Worm (Caenorhabditis elegans): ENCODE results near the gene pct-1.

The pct-1 gene

DNA sequence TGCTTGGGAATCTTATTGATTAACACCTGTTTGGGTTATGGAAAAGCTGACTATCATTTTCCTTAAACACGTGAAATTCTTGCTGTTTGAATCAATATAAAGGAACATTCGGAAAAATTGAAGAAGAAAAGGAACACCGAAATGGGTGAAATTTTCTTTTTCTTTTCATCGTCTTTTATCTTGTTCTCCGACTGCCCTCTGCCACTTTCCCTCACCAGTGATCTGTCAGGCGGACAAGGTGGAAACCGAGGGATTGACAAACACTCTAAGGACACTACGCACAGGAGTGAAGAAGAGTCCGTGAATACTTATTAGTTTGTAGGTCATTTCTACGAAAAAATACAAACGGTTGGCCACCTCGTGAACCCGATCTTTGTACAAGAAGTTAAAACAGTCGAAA lies 57.0 kb downstream of the pct-1 start:
- TF ChIP-seq nhr-12 (tag; optimal IDR thresholded peaks at IDR 0.05) (no peak), pha-4 (tag; optimal IDR thresholded peaks at IDR 0.05) (peak; percentile 2)

ce11 chrIV:8234088-8234496 lies 57.8 kb downstream of the pct-1 start:
- TF ChIP-seq pha-4 (tag; optimal IDR thresholded peaks at IDR 0.05) = peak; percentile 55
- no peak for TF ChIP-seq unc-62 (GFP tag; optimal IDR thresholded peaks at IDR 0.05)
- TF ChIP-seq lsy-12 (tag; optimal IDR thresholded peaks at IDR 0.05) = no peak
- no peak for TF ChIP-seq nhr-77 (tag; optimal IDR thresholded peaks at IDR 0.05)
- no peak for TF ChIP-seq ama-1 (optimal IDR thresholded peaks at IDR 0.05)
- TF ChIP-seq pqm-1 (tag; optimal IDR thresholded peaks at IDR 0.05) = peak; percentile 61
- no peak for TF ChIP-seq ceh-82 (tag; optimal IDR thresholded peaks at IDR 0.05)
- TF ChIP-seq tbx-2 (tag; optimal IDR thresholded peaks at IDR 0.05) = no peak
- TF ChIP-seq elt-2 (tag; optimal IDR thresholded peaks at IDR 0.05) = peak; percentile 47
- TF ChIP-seq snpc-4 (tag; optimal IDR thresholded peaks at IDR 0.05) = no peak
- peak; percentile 80 for TF ChIP-seq nhr-43 (tag; optimal IDR thresholded peaks at IDR 0.05; ENCODE audit: poor library complexity, severe bottlenecking)
- TF ChIP-seq fos-1 (tag; optimal IDR thresholded peaks at IDR 0.05) = no peak
- TF ChIP-seq ceh-9 (tag; optimal IDR thresholded peaks at IDR 0.05) = no peak
- no peak for TF ChIP-seq zag-1 (tag; optimal IDR thresholded peaks at IDR 0.05)
- TF ChIP-seq nhr-76 (tag; optimal IDR thresholded peaks at IDR 0.05) = no peak
- no peak for TF ChIP-seq elt-1 (tag; optimal IDR thresholded peaks at IDR 0.05)
- TF ChIP-seq nhr-237 (tag; optimal IDR thresholded peaks at IDR 0.05) = no peak
- TF ChIP-seq daf-12 (tag; optimal IDR thresholded peaks at IDR 0.05) = no peak
- peak; percentile 33 for TF ChIP-seq skn-1 (tag; optimal IDR thresholded peaks at IDR 0.05)
- no peak for TF ChIP-seq nhr-67 (tag; optimal IDR thresholded peaks at IDR 0.05)
- no peak for TF ChIP-seq hmg-11 (tag; optimal IDR thresholded peaks at IDR 0.05)
- no peak for TF ChIP-seq nfya-1 (tag; optimal IDR thresholded peaks at IDR 0.05; ENCODE audit: insufficient read depth)
- TF ChIP-seq nhr-25 (tag; optimal IDR thresholded peaks at IDR 0.05) = peak; percentile 15
- TF ChIP-seq egl-27 (tag; optimal IDR thresholded peaks at IDR 0.05) = no peak
- no peak for TF ChIP-seq aly-2 (tag; optimal IDR thresholded peaks at IDR 0.05)
- no peak for TF ChIP-seq ZK546.5 (tag; optimal IDR thresholded peaks at IDR 0.05)
- no peak for TF ChIP-seq ceh-28 (tag; optimal IDR thresholded peaks at IDR 0.05)

DNA sequence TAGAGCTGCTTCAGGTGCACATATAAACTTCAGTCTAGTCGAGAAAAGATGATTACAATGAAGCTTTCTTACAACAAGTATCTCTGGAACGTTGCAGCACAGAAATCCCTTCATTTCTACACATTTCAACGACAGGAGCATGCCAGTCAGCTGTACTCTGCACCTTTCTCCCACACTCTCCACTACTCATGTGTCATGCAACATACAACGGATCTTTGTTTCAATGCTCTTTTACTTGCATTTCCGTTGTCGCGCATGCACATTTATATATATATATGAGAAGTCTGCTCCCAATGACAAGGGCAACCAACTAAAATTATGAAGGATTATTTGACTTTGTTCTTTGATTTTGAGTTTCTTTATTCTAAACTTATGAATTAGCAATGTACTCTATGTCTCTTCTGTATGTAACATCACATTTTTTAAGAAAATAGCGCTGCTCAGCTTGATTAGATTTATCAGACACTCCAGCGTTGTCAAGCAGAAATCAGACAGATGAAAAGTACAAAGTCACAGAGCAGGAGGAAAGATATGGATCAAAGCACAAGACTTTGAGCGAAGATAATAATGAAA lies 58.9 kb downstream of the pct-1 start:
- no peak for TF ChIP-seq nhr-11 (tag; optimal IDR thresholded peaks at IDR 0.05)
- TF ChIP-seq ztf-4 (tag; optimal IDR thresholded peaks at IDR 0.05) = no peak
- no peak for TF ChIP-seq aly-2 (tag; optimal IDR thresholded peaks at IDR 0.05)
- no peak for TF ChIP-seq ceh-82 (tag; optimal IDR thresholded peaks at IDR 0.05)
- TF ChIP-seq fos-1 (tag; optimal IDR thresholded peaks at IDR 0.05) = no peak
- no peak for TF ChIP-seq jun-1 (tag; optimal IDR thresholded peaks at IDR 0.05)
- no peak for TF ChIP-seq nhr-12 (tag; optimal IDR thresholded peaks at IDR 0.05)
- no peak for TF ChIP-seq nhr-25 (tag; optimal IDR thresholded peaks at IDR 0.05)
- no peak for TF ChIP-seq egl-27 (tag; optimal IDR thresholded peaks at IDR 0.05)
- no peak for TF ChIP-seq nhr-76 (tag; optimal IDR thresholded peaks at IDR 0.05)
- TF ChIP-seq elt-3 (tag; optimal IDR thresholded peaks at IDR 0.05) = no peak
- no peak for TF ChIP-seq fkh-2 (tag; optimal IDR thresholded peaks at IDR 0.05)
- TF ChIP-seq lsy-12 (tag; optimal IDR thresholded peaks at IDR 0.05) = no peak
- TF ChIP-seq hmg-11 (tag; optimal IDR thresholded peaks at IDR 0.05) = no peak
- no peak for TF ChIP-seq lin-15B (tag; optimal IDR thresholded peaks at IDR 0.05)
- no peak for TF ChIP-seq ceh-28 (tag; optimal IDR thresholded peaks at IDR 0.05)
- TF ChIP-seq eor-1 (tag; optimal IDR thresholded peaks at IDR 0.05) = no peak
- TF ChIP-seq unc-39 (tag; optimal IDR thresholded peaks at IDR 0.05) = no peak

DNA sequence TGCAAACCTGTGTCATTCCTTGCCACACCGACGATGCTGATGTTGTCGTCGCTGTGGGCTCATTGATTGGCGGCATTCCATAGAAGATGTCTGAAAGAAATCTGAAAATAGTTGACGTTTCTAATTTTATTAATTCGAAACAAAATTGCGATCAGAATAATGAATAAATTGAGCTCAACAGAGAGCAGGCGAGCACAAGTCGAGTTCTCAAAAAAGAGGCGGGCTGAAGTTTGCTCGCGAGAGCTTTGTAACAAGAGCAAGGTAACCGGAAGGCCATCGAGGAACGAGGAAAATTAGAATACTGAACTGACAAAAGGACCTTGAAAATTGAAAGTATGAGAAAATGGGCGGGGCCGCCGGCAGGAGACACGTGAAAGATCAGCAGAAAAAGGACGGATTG lies 60.2 kb downstream of the pct-1 start, which contains the start of gene nhr-66:
Gene nhr-66, minus strand, starts transcription at position 101 of the 400 bp plus-strand sequence.
- TF ChIP-seq tbx-2 (tag; optimal IDR thresholded peaks at IDR 0.05) (no peak), ztf-4 (tag; optimal IDR thresholded peaks at IDR 0.05) (no peak), ceh-82 (tag; optimal IDR thresholded peaks at IDR 0.05) (no peak), mdl-1 (tag; optimal IDR thresholded peaks at IDR 0.05) (no peak)

All from whole organism, L3 larva.